Worm (Caenorhabditis elegans) whole organism, L1 larva: ENCODE results near the gene sec-61.G.

ENCODE experiments used
- C04F5.9 ChIP-seq: sonication (generic microtip); optimal IDR thresholded peaks from 2 replicates; lab custom pipeline; 2016; ENCODE audit warnings: missing genetic modification characterization, missing compliant biosample characterization
- blmp-1 ChIP-seq: fragments of 150-350 bp; optimal IDR thresholded peaks from 2 replicates; lab custom pipeline; 2014; ENCODE audit warnings: missing biosample characterization, missing genetic modification characterization
- elt-2 ChIP-seq: sonication (generic microtip); optimal IDR thresholded peaks from 2 replicates; lab custom pipeline; 2016; ENCODE audit warnings: missing genetic modification characterization, mild to moderate bottlenecking, inconsistent platforms, missing compliant biosample characterization, missing genetic modification reagents
- elt-3 ChIP-seq, 6 experiments: fragments of 150-350 bp in 1 of 6; sonication (generic microtip); optimal IDR thresholded peaks; 2 replicates each; lab custom pipeline; 2017 to 2018; ENCODE audit warnings: missing biosample characterization in 6 of 6, missing genetic modification characterization in 6 of 6, inconsistent platforms in 1 of 6
- fkh-10 ChIP-seq: sonication (generic microtip); optimal IDR thresholded peaks from 2 replicates; lab custom pipeline; 2017; ENCODE audit warnings: missing biosample characterization, missing genetic modification reagents, missing genetic modification characterization
- fkh-8 ChIP-seq: sonication (generic microtip); optimal IDR thresholded peaks from 2 replicates; lab custom pipeline; 2016; ENCODE audit warnings: mild to moderate bottlenecking, missing genetic modification characterization, missing compliant biosample characterization
- lin-15B ChIP-seq: fragments of 150-350 bp; sonication (generic microtip); optimal IDR thresholded peaks from 3 replicates; lab custom pipeline; 2014; ENCODE audit warnings: missing biosample characterization, missing genetic modification characterization
- lin-39 ChIP-seq: fragments of 150-350 bp; optimal IDR thresholded peaks from 2 replicates; lab custom pipeline; 2014; ENCODE audit warnings: missing biosample characterization, missing genetic modification reagents, missing genetic modification characterization
- nhr-77 ChIP-seq: fragments of 150-350 bp; optimal IDR thresholded peaks from 2 replicates; lab custom pipeline; 2014; ENCODE audit warnings: missing biosample characterization, missing genetic modification characterization
- snu-23 ChIP-seq: sonication (generic microtip); optimal IDR thresholded peaks from 2 replicates; lab custom pipeline; 2016; ENCODE audit warnings: missing genetic modification characterization, missing compliant biosample characterization
- sptf-1 ChIP-seq: fragments of 150-350 bp; optimal IDR thresholded peaks from 2 replicates; lab custom pipeline; 2014; ENCODE audit warnings: missing biosample characterization, missing genetic modification characterization
- unc-62 ChIP-seq: fragments of 150-350 bp; optimal IDR thresholded peaks from 2 replicates; lab custom pipeline; 2014; ENCODE audit warnings: missing biosample characterization, missing genetic modification reagents, missing genetic modification characterization

DNA sequence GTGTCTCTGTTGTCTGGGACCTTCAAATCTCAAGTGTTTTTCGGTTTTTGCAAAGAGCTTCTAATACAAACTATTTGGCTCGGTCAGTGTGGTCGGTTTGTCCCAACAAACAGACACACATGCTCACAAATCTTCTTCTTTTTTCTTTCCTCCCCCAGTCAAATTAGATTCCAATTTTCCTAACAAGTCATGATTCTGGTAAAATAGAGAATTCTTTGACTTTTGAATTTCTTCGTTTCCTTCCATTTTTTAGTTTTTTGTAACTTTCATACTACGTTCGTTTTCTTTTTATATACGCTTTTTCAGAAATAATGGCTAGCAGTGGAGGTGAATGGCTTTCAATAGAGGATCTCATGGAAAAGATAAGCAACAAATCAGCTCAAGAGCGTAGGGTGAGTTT lies 6.8 kb upstream of the sec-61.G start, which contains the start of gene F32D8.15:
- TF ChIP-seq lin-39 (tag; lab: Kevin White, UChicago) (no peak), snu-23 (GFP tag; lab: Kevin White, UChicago) (no peak), nhr-77 (tag; lab: Kevin White, UChicago) (no peak), unc-62 (GFP tag; lab: Kevin White, UChicago) (no peak), lin-15B (tag; lab: Kevin White, UChicago) (no peak), sptf-1 (tag; lab: Kevin White, UChicago) (no peak), elt-2 (tag; lab: Kevin White, UChicago) (no peak), fkh-8 (no peak), blmp-1 (tag; lab: Kevin White, UChicago) (no peak), elt-3 (tag; optimal IDR thresholded peaks at IDR 0.05; lab: Kevin White, UChicago) (no peak), fkh-10 (GFP tag; lab: Kevin White, UChicago) (no peak), C04F5.9 (tag; lab: Kevin White, UChicago) (no peak)
